Fruit fly (Drosophila melanogaster): Measurements from ENCODE around the gene CG9331.

Gene CG9331

dm6 chr2L:20829755-20830396, 7.2 kb downstream of the CG9331 start (continued):
- TF ChIP-seq Opbp (GFP tag; IDR thresholded peaks at IDR 0.05; ENCODE audit: partially characterized antibody) (no peak), pan (optimal IDR thresholded peaks at IDR 0.05) (no peak), pan (GFP tag; optimal IDR thresholded peaks at IDR 0.05 in 1 of 2, IDR thresholded peaks at IDR 0.05 in 1 of 2) (no peak), Side (GFP tag; optimal IDR thresholded peaks at IDR 0.05) (no peak), C15 (GFP tag; IDR thresholded peaks at IDR 0.05) (no peak), Scr (GFP tag; IDR thresholded peaks at IDR 0.05; ENCODE audit: partially characterized antibody) (no peak), unc-4 (GFP tag; IDR thresholded peaks at IDR 0.05; ENCODE audit: partially characterized antibody) (no peak), CG6175 (GFP tag; IDR thresholded peaks at IDR 0.05) (no peak), grau (tag; optimal IDR thresholded peaks at IDR 0.05) (peak; percentile 4), al (GFP tag; IDR thresholded peaks at IDR 0.05) (no peak), en (GFP tag; optimal IDR thresholded peaks at IDR 0.05) (no peak), ara (GFP tag; IDR thresholded peaks at IDR 0.05) (no peak; the same call in 1 of the 2 replicates), CG13894 (tag; optimal IDR thresholded peaks at IDR 0.05) (peak; percentile 18), CG14965 (GFP tag; optimal IDR thresholded peaks at IDR 0.05; ENCODE audit: borderline replicate concordance) (no peak), exex (tag; optimal IDR thresholded peaks at IDR 0.05) (peak; percentile 17), CG32772 (GFP tag; IDR thresholded peaks at IDR 0.05) (no peak), seq (GFP tag; IDR thresholded peaks at IDR 0.05) (no peak), CG1647 (GFP tag; optimal IDR thresholded peaks at IDR 0.05) (no peak), CG10543 (GFP tag; optimal IDR thresholded peaks at IDR 0.05) (peak; percentile 14), Mes4 (GFP tag; optimal IDR thresholded peaks at IDR 0.05) (no peak), crp (GFP tag; optimal IDR thresholded peaks at IDR 0.05) (peak in 1 of 2 experiments; percentile 77), ttk (GFP tag; IDR thresholded peaks at IDR 0.05) (no peak), CG14050 (GFP tag; IDR thresholded peaks at IDR 0.05) (no peak), CG3995 (GFP tag; optimal IDR thresholded peaks at IDR 0.05) (no peak), Lhr (GFP tag; optimal IDR thresholded peaks at IDR 0.05) (no peak), dysf (GFP tag; IDR thresholded peaks at IDR 0.05) (peak; percentile 13; the same call in 1 of the 3 replicates), CG10979 (tag; optimal IDR thresholded peaks at IDR 0.05) (no peak), CG32532 (GFP tag; IDR thresholded peaks at IDR 0.05) (peak; percentile 22; the same call in 1 of the 2 replicates), mld (GFP tag; IDR thresholded peaks at IDR 0.05; ENCODE audit: partially characterized antibody) (no peak), bowl (GFP tag; IDR thresholded peaks at IDR 0.05) (no peak), Nf-YC (tag; optimal IDR thresholded peaks at IDR 0.05) (peak; percentile 14), CG7745 (tag; optimal IDR thresholded peaks at IDR 0.05) (no peak), mam (GFP tag; optimal IDR thresholded peaks at IDR 0.05) (no peak), sug (tag; optimal IDR thresholded peaks at IDR 0.05) (peak; percentile 26), CG12942 (GFP tag; optimal IDR thresholded peaks at IDR 0.05) (no peak), sr (GFP tag; IDR thresholded peaks at IDR 0.05) (no peak), CG11723 (GFP tag; optimal IDR thresholded peaks at IDR 0.05) (no peak), Dref (GFP tag; IDR thresholded peaks at IDR 0.05) (no peak), crc (GFP tag; optimal IDR thresholded peaks at IDR 0.05) (no peak), CG14014 (GFP tag; IDR thresholded peaks at IDR 0.05) (no peak), nerfin-1 (tag; optimal IDR thresholded peaks at IDR 0.05) (no peak), YL-1 (GFP tag; optimal IDR thresholded peaks at IDR 0.05) (no peak), CG15073 (GFP tag; optimal IDR thresholded peaks at IDR 0.05) (no peak), az2 (GFP tag; optimal IDR thresholded peaks at IDR 0.05) (no peak), CG8281 (tag; optimal IDR thresholded peaks at IDR 0.05) (no peak), CG2199 (GFP tag; IDR thresholded peaks at IDR 0.05) (no peak), Fer1 (GFP tag; optimal IDR thresholded peaks at IDR 0.05) (peak; percentile 33), vfl (GFP tag; optimal IDR thresholded peaks at IDR 0.05) (no peak), CG13424 (tag; optimal IDR thresholded peaks at IDR 0.05) (peak; percentile 30), D19A (tag; optimal IDR thresholded peaks at IDR 0.05) (peak; percentile 50), CG6765 (GFP tag; optimal IDR thresholded peaks at IDR 0.05) (no peak)

Data from whole organism, embryonic.